Fruit fly (Drosophila melanogaster) whole organism, embryonic: ENCODE data around the gene CycA.

Experiments
- Bdp1 ChIP-seq: fragments of 200-800 bp; sonication (Bioruptor generic); optimal IDR thresholded peaks from 3 replicates; lab custom pipeline; 2016; ENCODE audit warnings: missing biosample characterization, missing genetic modification characterization
- Bteb2 ChIP-seq: fragments of 200-800 bp; sonication (Bioruptor generic); optimal IDR thresholded peaks from 2 replicates; lab custom pipeline; 2016; ENCODE audit warnings: missing biosample characterization, missing genetic modification characterization
- CG10959 ChIP-seq: fragments of 200-800 bp; sonication (Bioruptor generic); IDR thresholded peaks from 2 replicates; pipeline ENCODE4 v1.3.6; 2022; ENCODE audit warnings: missing biosample characterization, missing genetic modification characterization
- CG12071 ChIP-seq: fragments of 200-800 bp; sonication (Bioruptor generic); optimal IDR thresholded peaks from 3 replicates; lab custom pipeline; 2018; ENCODE audit warnings: missing biosample characterization, mild to moderate bottlenecking, missing genetic modification characterization
- CG13424 ChIP-seq: fragments of 200-800 bp; sonication (Bioruptor generic); optimal IDR thresholded peaks from 2 replicates; lab custom pipeline; 2019; ENCODE audit warnings: missing biosample characterization, mild to moderate bottlenecking, missing genetic modification characterization, moderate library complexity
- CG14050 ChIP-seq: fragments of 200-800 bp; sonication (Bioruptor generic); IDR thresholded peaks from 3 replicates; pipeline ENCODE4 v1.3.6; 2022; ENCODE audit warnings: missing biosample characterization, missing genetic modification characterization
- CG15011 ChIP-seq: fragments of 200-800 bp; sonication (Bioruptor generic); optimal IDR thresholded peaks from 3 replicates; lab custom pipeline; 2018; ENCODE audit warnings: missing biosample characterization, mild to moderate bottlenecking, missing genetic modification characterization
- CG1603 ChIP-seq: fragments of 200-800 bp; sonication (Bioruptor generic); optimal IDR thresholded peaks from 2 replicates; lab custom pipeline; 2019; ENCODE audit warnings: missing biosample characterization, mild to moderate bottlenecking, missing genetic modification characterization, moderate library complexity
- CG17568 ChIP-seq: fragments of 200-800 bp; sonication (Bioruptor generic); optimal IDR thresholded peaks from 2 replicates; lab custom pipeline; 2018; ENCODE audit warnings: missing biosample characterization, mild to moderate bottlenecking, missing genetic modification characterization, moderate library complexity
- CG17912 ChIP-seq: fragments of 200-800 bp; sonication (Bioruptor generic); optimal IDR thresholded peaks from 2 replicates; lab custom pipeline; 2018; ENCODE audit warnings: missing biosample characterization, mild to moderate bottlenecking, missing genetic modification characterization
- CG31224 ChIP-seq: fragments of 200-800 bp; sonication (Bioruptor generic); IDR thresholded peaks from 2 replicates; pipeline ENCODE4 v1.3.6; 2022; ENCODE audit warnings: missing biosample characterization, missing genetic modification characterization
- CG3407 ChIP-seq: fragments of 200-800 bp; sonication (Bioruptor generic); optimal IDR thresholded peaks from 2 replicates; lab custom pipeline; 2018; ENCODE audit warnings: missing biosample characterization, mild to moderate bottlenecking, missing genetic modification characterization
- CG4707 ChIP-seq: fragments of 200-800 bp; sonication (Bioruptor generic); optimal IDR thresholded peaks from 2 replicates; lab custom pipeline; 2018; ENCODE audit warnings: missing biosample characterization, mild to moderate bottlenecking, missing genetic modification characterization, moderate library complexity
- CG6791 ChIP-seq: fragments of 200-800 bp; sonication (Bioruptor generic); IDR thresholded peaks from 3 replicates; pipeline ENCODE4 v1.3.6; 2022; ENCODE audit warnings: missing biosample characterization, missing genetic modification characterization; ENCODE audit not compliant: partially characterized antibody
- CG7357 ChIP-seq: fragments of 200-800 bp; sonication (Bioruptor generic); IDR thresholded peaks from 3 replicates; pipeline ENCODE4 v1.3.6; 2022; ENCODE audit warnings: missing biosample characterization, missing genetic modification characterization
- CG7372 ChIP-seq: fragments of 200-800 bp; sonication (Bioruptor generic); IDR thresholded peaks from 2 replicates; pipeline ENCODE4 v1.3.6; 2022; ENCODE audit warnings: missing biosample characterization, missing genetic modification characterization
- CG8290 ChIP-seq, 3 experiments: fragments of 200-800 bp; sonication (Bioruptor generic); optimal IDR thresholded peaks; 2 replicates each; lab custom pipeline; 2016 to 2019; ENCODE audit warnings: missing biosample characterization in 3 of 3, missing genetic modification characterization in 3 of 3, mild to moderate bottlenecking in 2 of 3, moderate library complexity in 1 of 3
- Chrac-16 ChIP-seq: fragments of 200-800 bp; sonication (Bioruptor generic); optimal IDR thresholded peaks from 3 replicates; lab custom pipeline; 2016; ENCODE audit warnings: missing biosample characterization, missing genetic modification characterization
- CoRest ChIP-seq: fragments of 200-800 bp; sonication (Bioruptor generic); optimal IDR thresholded peaks from 3 replicates; lab custom pipeline; 2018; ENCODE audit warnings: missing biosample characterization, mild to moderate bottlenecking, missing genetic modification characterization, moderate library complexity
- D ChIP-seq, 2 experiments: fragments of 200-800 bp in 1 of 2; fragments of >200 bp in 1 of 2; sonication (Bioruptor generic) in 1 of 2; optimal IDR thresholded peaks; 2 replicates in 1 of 2; 3 replicates in 1 of 2; lab custom pipeline; 2017; ENCODE audit warnings: mild to moderate bottlenecking in 1 of 2, missing biosample characterization in 1 of 2, missing genetic modification characterization in 1 of 2, missing genetic modification reagents in 1 of 2
- Dip2 ChIP-seq: fragments of 200-800 bp; sonication (Bioruptor generic); IDR thresholded peaks from 2 replicates; pipeline ENCODE4 v1.3.6; 2022; ENCODE audit warnings: missing biosample characterization, missing genetic modification characterization
- Ets97D ChIP-seq: fragments of 200-800 bp; sonication (Bioruptor generic); optimal IDR thresholded peaks from 3 replicates; lab custom pipeline; 2016; ENCODE audit warnings: missing biosample characterization, missing genetic modification characterization
- Fer2 ChIP-seq: fragments of 200-800 bp; sonication (Bioruptor generic); optimal IDR thresholded peaks from 2 replicates; lab custom pipeline; 2018; ENCODE audit warnings: missing biosample characterization, mild to moderate bottlenecking, missing genetic modification characterization, moderate library complexity
- Fer3 ChIP-seq: fragments of 200-800 bp; sonication (Bioruptor generic); optimal IDR thresholded peaks from 2 replicates; lab custom pipeline; 2018; ENCODE audit warnings: missing biosample characterization, mild to moderate bottlenecking, missing genetic modification characterization, moderate library complexity
- Gsc ChIP-seq: fragments of 200-800 bp; sonication (Bioruptor generic); IDR thresholded peaks from 2 replicates; pipeline ENCODE4 v1.3.6; 2022; ENCODE audit warnings: missing biosample characterization, missing genetic modification characterization
- H2.0 ChIP-seq: fragments of 200-800 bp; sonication (Bioruptor generic); IDR thresholded peaks from 2 replicates; pipeline ENCODE4 v1.3.6; 2022; ENCODE audit warnings: missing biosample characterization, missing genetic modification characterization
- Pdp1 ChIP-seq, 2 experiments: fragments of 200-800 bp; sonication (Bioruptor generic); optimal IDR thresholded peaks; 3 replicates each; lab custom pipeline; 2016; ENCODE audit warnings: missing biosample characterization in 2 of 2, missing genetic modification characterization in 2 of 2, mild to moderate bottlenecking in 1 of 2, moderate library complexity in 1 of 2
- Trl ChIP-seq, 3 experiments: fragments of >200 bp in 2 of 3; fragments of 200-800 bp in 1 of 3; sonication (Bioruptor generic) in 1 of 3; optimal IDR thresholded peaks; 2 replicates in 1 of 3; 3 replicates in 2 of 3; lab custom pipeline; 2016 to 2017; ENCODE audit warnings: missing biosample characterization in 1 of 3, missing genetic modification characterization in 1 of 3
- ara ChIP-seq: fragments of 200-800 bp; sonication (Bioruptor generic); IDR thresholded peaks from 2 replicates; pipeline ENCODE4 v1.3.6; 2022; ENCODE audit warnings: missing biosample characterization, missing genetic modification characterization
- cato ChIP-seq: fragments of 200-800 bp; sonication (Bioruptor generic); optimal IDR thresholded peaks from 2 replicates; lab custom pipeline; 2016; ENCODE audit warnings: missing biosample characterization, missing genetic modification characterization, borderline replicate concordance
- cg ChIP-seq: fragments of 200-800 bp; sonication (Bioruptor generic); optimal IDR thresholded peaks from 3 replicates; lab custom pipeline; 2019; ENCODE audit warnings: missing biosample characterization, mild to moderate bottlenecking, missing genetic modification characterization, moderate library complexity
- chinmo ChIP-seq: fragments of 200-800 bp; sonication (Bioruptor generic); IDR thresholded peaks from 4 replicates; pipeline ENCODE4 v1.3.6; 2022; ENCODE audit warnings: missing biosample characterization, missing genetic modification characterization; ENCODE audit not compliant: partially characterized antibody
- corto ChIP-seq: fragments of 200-800 bp; sonication (Bioruptor generic); optimal IDR thresholded peaks from 2 replicates; lab custom pipeline; 2016; ENCODE audit warnings: missing biosample characterization, mild to moderate bottlenecking, missing genetic modification characterization, moderate library complexity
- crc ChIP-seq: fragments of 200-800 bp; sonication (Bioruptor generic); optimal IDR thresholded peaks from 2 replicates; lab custom pipeline; 2016; ENCODE audit warnings: missing biosample characterization, missing genetic modification characterization
- dimm ChIP-seq: fragments of 200-800 bp; sonication (Bioruptor generic); IDR thresholded peaks from 2 replicates; pipeline ENCODE4 v1.3.6; 2022; ENCODE audit warnings: missing biosample characterization, missing genetic modification characterization
- dm ChIP-seq: fragments of 200-800 bp; sonication (Bioruptor generic); optimal IDR thresholded peaks from 3 replicates; lab custom pipeline; 2016; ENCODE audit warnings: missing biosample characterization, missing genetic modification characterization
- en ChIP-seq: fragments of 200-800 bp; sonication (Bioruptor generic); optimal IDR thresholded peaks from 2 replicates; lab custom pipeline; 2016; ENCODE audit warnings: missing biosample characterization, missing genetic modification characterization
- gcm ChIP-seq: fragments of 200-800 bp; sonication (Bioruptor generic); optimal IDR thresholded peaks from 2 replicates; lab custom pipeline; 2019; ENCODE audit warnings: missing biosample characterization, mild to moderate bottlenecking, missing genetic modification characterization, moderate library complexity
- gfzf ChIP-seq: fragments of 200-800 bp; sonication (Bioruptor generic); optimal IDR thresholded peaks from 2 replicates; lab custom pipeline; 2016; ENCODE audit warnings: missing biosample characterization, mild to moderate bottlenecking, missing genetic modification characterization, moderate library complexity
- gsb ChIP-seq: fragments of 200-800 bp; sonication (Bioruptor generic); IDR thresholded peaks from 2 replicates; pipeline ENCODE4 v1.3.6; 2022; ENCODE audit warnings: missing biosample characterization, missing genetic modification characterization
- gsb-n ChIP-seq: fragments of 200-800 bp; sonication (Bioruptor generic); optimal IDR thresholded peaks from 3 replicates; lab custom pipeline; 2018; ENCODE audit warnings: missing biosample characterization, mild to moderate bottlenecking, missing genetic modification characterization
- ind ChIP-seq: fragments of 200-800 bp; sonication (Bioruptor generic); optimal IDR thresholded peaks from 3 replicates; lab custom pipeline; 2016; ENCODE audit warnings: missing biosample characterization, missing genetic modification characterization
- lbe ChIP-seq: fragments of 200-800 bp; sonication (Bioruptor generic); optimal IDR thresholded peaks from 2 replicates; lab custom pipeline; 2016; ENCODE audit warnings: missing biosample characterization, mild to moderate bottlenecking, missing genetic modification characterization
- nom ChIP-seq: fragments of 200-800 bp; sonication (Bioruptor generic); optimal IDR thresholded peaks from 2 replicates; lab custom pipeline; 2017; ENCODE audit warnings: missing biosample characterization, missing genetic modification characterization, mild to moderate bottlenecking, moderate library complexity, missing genetic modification reagents
- prd ChIP-seq, 3 experiments: fragments of >200 bp in 2 of 3; fragments of 200-800 bp in 1 of 3; sonication (Bioruptor generic) in 1 of 3; optimal IDR thresholded peaks in 2 of 3; IDR thresholded peaks in 1 of 3; 2 replicates in 2 of 3; 3 replicates in 1 of 3; pipeline versions ENCODE4 v1.3.6 to Lab custom; 2017 to 2022; ENCODE audit warnings: missing biosample characterization in 1 of 3, missing genetic modification characterization in 1 of 3
- pzg ChIP-seq: fragments of 200-800 bp; sonication (Bioruptor generic); optimal IDR thresholded peaks from 3 replicates; lab custom pipeline; 2018; ENCODE audit warnings: missing biosample characterization, mild to moderate bottlenecking, missing genetic modification characterization, moderate library complexity
- schlank ChIP-seq: fragments of 200-800 bp; sonication (Bioruptor generic); optimal IDR thresholded peaks from 2 replicates; lab custom pipeline; 2018; ENCODE audit warnings: missing biosample characterization, mild to moderate bottlenecking, missing genetic modification characterization
- slbo ChIP-seq: fragments of 200-800 bp; sonication (Bioruptor generic); IDR thresholded peaks from 2 replicates; pipeline ENCODE4 v1.3.6; 2022; ENCODE audit warnings: missing biosample characterization, missing genetic modification characterization
- zfh1 ChIP-seq: fragments of 200-800 bp; sonication (Bioruptor generic); IDR thresholded peaks from 3 replicates; pipeline ENCODE4 v1.3.6; 2022; ENCODE audit warnings: missing biosample characterization, missing genetic modification characterization

The CycA gene

dm6 chr3L:11833296-11833717 is at the start of gene CycA:
Gene CycA, minus strand, starts transcription at chr3L:11833578.
- TF ChIP-seq gfzf (GFP tag; lab: Kevin White, UChicago) (peak; percentile 61), cato (no peak), CG3407 (GFP tag; lab: Kevin White, UChicago) (no peak), Bdp1 (GFP tag; lab: Kevin White, UChicago) (no peak), CG7357 (GFP tag; lab: Robert Waterston, UW) (no peak), CG17912 (GFP tag; lab: Kevin White, UChicago) (no peak), gsb (GFP tag; lab: Robert Waterston, UW) (no peak), CG1603 (peak; percentile 59), lbe (GFP tag; lab: Kevin White, UChicago) (peak; percentile 8), prd (optimal IDR thresholded peaks at IDR 0.05; lab: Kevin White, UChicago) (no peak), prd (GFP tag; IDR thresholded peaks at IDR 0.05; lab: Robert Waterston, UW) (no peak), CG14050 (no peak), crc (no peak), dimm (GFP tag; lab: Robert Waterston, UW) (no peak), Pdp1 (GFP tag; optimal IDR thresholded peaks at IDR 0.05; lab: Kevin White, UChicago) (no peak), slbo (GFP tag; lab: Robert Waterston, UW) (no peak), CG6791 (peak; percentile 88), CG8290 (GFP tag; optimal IDR thresholded peaks at IDR 0.05; lab: Kevin White, UChicago) (no peak), CG8290 (tag; optimal IDR thresholded peaks at IDR 0.05; lab: Kevin White, UChicago) (no peak), H2.0 (GFP tag; lab: Robert Waterston, UW) (no peak), Trl (optimal IDR thresholded peaks at IDR 0.05; lab: Kevin White, UChicago) (no peak), Trl (GFP tag; optimal IDR thresholded peaks at IDR 0.05; lab: Kevin White, UChicago) (peak; percentile 7), Chrac-16 (GFP tag; lab: Kevin White, UChicago) (no peak), CoRest (peak; percentile 65), dm (GFP tag; lab: Kevin White, UChicago) (peak; percentile 45), CG15011 (GFP tag; lab: Kevin White, UChicago) (no peak), gsb-n (tag; lab: Kevin White, UChicago) (no peak), Bteb2 (GFP tag; lab: Kevin White, UChicago) (no peak), CG12071 (GFP tag; lab: Kevin White, UChicago) (no peak), CG17568 (GFP tag; lab: Kevin White, UChicago) (peak; percentile 33), CG7372 (GFP tag; lab: Robert Waterston, UW) (no peak), Fer3 (tag; lab: Kevin White, UChicago) (no peak), CG10959 (GFP tag; lab: Robert Waterston, UW) (no peak), chinmo (GFP tag; lab: Robert Waterston, UW) (peak; percentile 84), ara (GFP tag; lab: Robert Waterston, UW) (no peak), ind (GFP tag; lab: Kevin White, UChicago) (no peak), Ets97D (peak; percentile 83), en (GFP tag; lab: Kevin White, UChicago) (no peak), cg (GFP tag; lab: Kevin White, UChicago) (peak; percentile 93), Gsc (GFP tag; lab: Robert Waterston, UW) (no peak), CG13424 (tag; lab: Kevin White, UChicago) (no peak), Fer2 (tag; lab: Kevin White, UChicago) (no peak), nom (GFP tag; lab: Kevin White, UChicago) (no peak), CG31224 (GFP tag; lab: Robert Waterston, UW) (no peak), CG4707 (GFP tag; lab: Kevin White, UChicago) (no peak), corto (GFP tag; lab: Kevin White, UChicago) (no peak), D (optimal IDR thresholded peaks at IDR 0.05; lab: Kevin White, UChicago) (no peak), D (GFP tag; optimal IDR thresholded peaks at IDR 0.05; lab: Kevin White, UChicago) (no peak), pzg (GFP tag; lab: Kevin White, UChicago) (peak; percentile 95), zfh1 (no peak), Dip2 (no peak), schlank (tag; lab: Kevin White, UChicago) (no peak), gcm (GFP tag; lab: Kevin White, UChicago) (peak; percentile 28)
